Fruit fly (Drosophila melanogaster): ENCODE results near the gene VhaM9.7-c.

- TF ChIP-seq Sin3A (optimal IDR thresholded peaks at IDR 0.05) (no peak), ttk (optimal IDR thresholded peaks at IDR 0.05) (no peak), Myc (optimal IDR thresholded peaks at IDR 0.05) (no peak), h (optimal IDR thresholded peaks at IDR 0.05) (no peak), psq (optimal IDR thresholded peaks at IDR 0.05) (no peak), insv (optimal IDR thresholded peaks at IDR 0.05) (no peak)
Measured at dm6 chr3L:4232227-4232626, 45.6 kb upstream of the VhaM9.7-c start.
